Worm (Caenorhabditis elegans): ENCODE results near the gene C44H9.5.

Gene C44H9.5

ce11 chrV:12881396-12881795 lies 31.7 kb upstream of the C44H9.5 start:
- no peak for TF ChIP-seq lin-39 (tag; optimal IDR thresholded peaks at IDR 0.05)
- TF ChIP-seq peb-1 (tag; optimal IDR thresholded peaks at IDR 0.05), result no peak
- TF ChIP-seq gmeb-1 (tag; optimal IDR thresholded peaks at IDR 0.05), result no peak
- TF ChIP-seq sma-3 (GFP tag; optimal IDR thresholded peaks at IDR 0.05), result no peak

DNA sequence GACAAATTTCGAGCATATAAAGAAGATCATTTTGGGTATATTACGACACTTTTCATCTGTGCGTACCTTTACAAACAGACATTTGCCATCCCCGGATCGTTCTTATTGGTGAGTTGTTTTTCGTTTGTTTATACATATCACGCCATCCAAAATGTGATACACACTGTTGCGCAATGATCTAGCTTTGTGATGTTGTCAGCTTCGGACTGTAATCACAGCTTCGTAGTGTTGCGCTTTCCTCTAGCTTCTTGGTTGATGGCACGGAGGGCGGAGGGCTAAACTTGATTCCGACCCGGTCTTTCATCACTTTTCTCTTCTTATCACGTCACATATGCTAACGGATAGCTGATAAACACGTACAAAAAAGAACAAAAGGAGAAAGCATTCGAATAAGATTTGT lies 29.7 kb upstream of the C44H9.5 start:
- TF ChIP-seq nhr-77 (tag; optimal IDR thresholded peaks at IDR 0.05) (no peak), nhr-21 (tag; optimal IDR thresholded peaks at IDR 0.05) (peak; percentile 14), ztf-11 (tag; optimal IDR thresholded peaks at IDR 0.05) (no peak), ZK546.5 (tag; optimal IDR thresholded peaks at IDR 0.05) (no peak), mdl-1 (tag; optimal IDR thresholded peaks at IDR 0.05) (no peak), snpc-4 (tag; optimal IDR thresholded peaks at IDR 0.05) (no peak)

- TF ChIP-seq fos-1 (tag; optimal IDR thresholded peaks at IDR 0.05), result peak; percentile 28
- no peak for TF ChIP-seq nhr-10 (tag; optimal IDR thresholded peaks at IDR 0.05)
- TF ChIP-seq unc-39 (tag; optimal IDR thresholded peaks at IDR 0.05), result no peak
- TF ChIP-seq sma-3 (GFP tag; optimal IDR thresholded peaks at IDR 0.05), result no peak
- TF ChIP-seq nhr-25 (tag; optimal IDR thresholded peaks at IDR 0.05), result no peak
- no peak for TF ChIP-seq ceh-82 (tag; optimal IDR thresholded peaks at IDR 0.05)
- no peak for TF ChIP-seq gmeb-1 (tag; optimal IDR thresholded peaks at IDR 0.05)
Observed at ce11 chrV:12877579-12877978, 27.9 kb upstream of the C44H9.5 start.

DNA sequence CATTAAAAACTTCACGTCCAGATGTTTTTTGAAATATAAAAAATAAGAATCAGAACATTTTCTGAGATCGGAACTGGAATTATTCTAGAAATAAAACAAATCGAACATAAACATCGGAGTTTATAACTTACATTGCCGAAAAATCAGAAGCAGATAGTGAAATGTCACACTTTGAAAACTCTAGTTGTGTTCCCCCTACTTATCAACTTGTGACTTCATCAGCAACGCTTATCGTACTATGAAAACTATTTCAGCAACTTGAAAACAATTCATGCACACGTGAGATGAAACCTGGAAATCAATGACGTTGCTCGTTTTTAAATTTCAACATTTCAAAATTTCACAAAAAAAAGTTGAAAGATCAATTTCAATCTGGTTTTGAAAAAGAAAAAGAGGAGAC lies 27.0 kb upstream of the C44H9.5 start:
- TF ChIP-seq unc-39 (tag; optimal IDR thresholded peaks at IDR 0.05) (no peak), nhr-10 (tag; optimal IDR thresholded peaks at IDR 0.05) (no peak), lin-11 (tag; optimal IDR thresholded peaks at IDR 0.05) (no peak), mdl-1 (tag; optimal IDR thresholded peaks at IDR 0.05) (no peak), sma-3 (GFP tag; optimal IDR thresholded peaks at IDR 0.05) (no peak), nhr-11 (tag; optimal IDR thresholded peaks at IDR 0.05) (no peak), blmp-1 (tag; optimal IDR thresholded peaks at IDR 0.05; ENCODE audit: insufficient read depth) (no peak), sma-9 (GFP tag; optimal IDR thresholded peaks at IDR 0.05) (peak; percentile 58), sma-9 (tag; optimal IDR thresholded peaks at IDR 0.05) (no peak), alr-1 (tag; optimal IDR thresholded peaks at IDR 0.05) (no peak), ztf-4 (tag; optimal IDR thresholded peaks at IDR 0.05) (no peak), ztf-1 (GFP tag; conservative IDR thresholded peaks at IDR 0.05) (no peak), mab-5 (tag; optimal IDR thresholded peaks at IDR 0.05) (no peak), fos-1 (tag; optimal IDR thresholded peaks at IDR 0.05) (peak; percentile 48), mbf-1 (tag; optimal IDR thresholded peaks at IDR 0.05) (no peak), crh-2 (tag; optimal IDR thresholded peaks at IDR 0.05) (peak; percentile 20)

DNA sequence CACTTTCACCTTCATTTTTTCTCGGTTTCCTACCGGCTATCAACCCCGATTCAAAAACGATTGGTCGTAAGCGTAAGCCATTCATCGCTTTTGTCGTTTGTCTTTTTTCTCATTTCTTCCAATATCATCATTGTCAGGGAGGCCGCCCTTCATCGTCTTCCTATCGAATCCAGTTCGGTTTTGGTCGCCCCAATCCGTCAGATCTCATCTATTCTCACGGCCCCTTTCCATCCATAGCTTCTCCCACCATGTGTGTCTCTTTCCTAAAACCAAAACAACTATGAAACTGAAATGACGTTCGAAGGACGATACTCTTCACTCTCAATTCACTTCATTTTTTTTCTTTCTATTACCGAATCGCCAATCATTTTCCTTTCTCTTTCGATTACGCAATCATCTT lies 26.2 kb upstream of the C44H9.5 start:
- no peak for TF ChIP-seq nhr-10 (tag; optimal IDR thresholded peaks at IDR 0.05)
- peak; percentile 4 for TF ChIP-seq blmp-1 (tag; optimal IDR thresholded peaks at IDR 0.05; ENCODE audit: insufficient read depth)
- no peak for TF ChIP-seq nhr-6 (tag; optimal IDR thresholded peaks at IDR 0.05)
- TF ChIP-seq F13H6.1 (tag; optimal IDR thresholded peaks at IDR 0.05), result no peak
- no peak for TF ChIP-seq unc-39 (tag; optimal IDR thresholded peaks at IDR 0.05)

DNA sequence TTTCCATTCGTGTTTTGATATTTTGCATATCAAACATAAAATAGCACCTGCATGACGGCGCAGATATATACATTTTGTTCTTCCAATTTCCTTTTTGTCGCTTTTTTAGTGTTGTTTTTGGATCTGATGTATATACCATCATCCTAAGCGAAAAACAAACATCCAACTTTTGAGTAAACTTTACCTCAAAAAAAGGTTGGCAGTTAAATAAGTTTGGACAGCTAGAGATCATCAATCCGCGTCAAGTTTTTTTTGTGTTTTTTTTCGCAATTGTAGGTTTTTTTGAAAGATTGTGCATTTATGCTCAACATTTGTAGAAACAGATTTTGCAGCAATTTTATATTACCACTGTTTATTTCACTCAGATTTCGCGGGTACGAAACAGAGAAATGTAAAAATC lies 22.1 kb upstream of the C44H9.5 start, which contains the start of gene bus-19:
Gene bus-19, plus strand, starts transcription at position 301 of the 400 bp plus-strand sequence.
- TF ChIP-seq mab-5 (tag; optimal IDR thresholded peaks at IDR 0.05), result no peak
- no peak for TF ChIP-seq C34F6.9 (tag; optimal IDR thresholded peaks at IDR 0.05)
- TF ChIP-seq zag-1 (tag; optimal IDR thresholded peaks at IDR 0.05), result no peak
- TF ChIP-seq sma-9 (GFP tag; optimal IDR thresholded peaks at IDR 0.05), result no peak
- no peak for TF ChIP-seq sma-9 (tag; optimal IDR thresholded peaks at IDR 0.05)
- no peak for TF ChIP-seq elt-1 (tag; optimal IDR thresholded peaks at IDR 0.05)
- no peak for TF ChIP-seq fos-1 (tag; optimal IDR thresholded peaks at IDR 0.05)
- TF ChIP-seq nhr-77 (tag; optimal IDR thresholded peaks at IDR 0.05), result no peak
- no peak for TF ChIP-seq lin-13 (GFP tag; optimal IDR thresholded peaks at IDR 0.05)
- no peak for TF ChIP-seq ZK546.5 (tag; optimal IDR thresholded peaks at IDR 0.05)
- TF ChIP-seq ceh-82 (tag; optimal IDR thresholded peaks at IDR 0.05), result no peak

DNA sequence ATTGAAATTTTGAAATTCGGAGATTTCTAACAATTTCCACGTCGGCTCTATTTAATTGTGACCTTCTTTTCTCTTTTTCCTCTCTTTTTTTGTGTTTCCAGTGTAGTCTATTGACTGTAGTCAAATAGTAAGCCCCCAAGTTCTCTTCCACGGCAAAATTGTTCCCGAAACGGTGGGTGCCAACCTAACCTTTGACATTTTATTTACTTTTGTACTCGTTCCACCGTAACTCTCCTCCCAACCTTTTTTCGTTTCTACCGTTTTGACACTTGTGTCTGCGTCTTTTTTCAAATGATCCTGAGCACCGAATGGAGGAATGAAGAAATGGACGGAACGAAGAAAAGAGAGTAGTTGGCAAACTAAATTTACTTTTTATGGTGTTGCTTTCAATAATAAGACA lies 21.1 kb upstream of the C44H9.5 start:
- TF ChIP-seq nhr-6 (tag; optimal IDR thresholded peaks at IDR 0.05) (no peak), nhr-23 (tag; optimal IDR thresholded peaks at IDR 0.05) (no peak), ceh-16 (tag; optimal IDR thresholded peaks at IDR 0.05) (no peak), zag-1 (tag; optimal IDR thresholded peaks at IDR 0.05) (no peak), elt-1 (tag; optimal IDR thresholded peaks at IDR 0.05) (no peak), nhr-77 (tag; optimal IDR thresholded peaks at IDR 0.05) (no peak), mab-5 (tag; optimal IDR thresholded peaks at IDR 0.05) (no peak), F13H6.1 (tag; optimal IDR thresholded peaks at IDR 0.05) (peak; percentile 40), nhr-11 (tag; optimal IDR thresholded peaks at IDR 0.05) (no peak), nhr-129 (tag; optimal IDR thresholded peaks at IDR 0.05) (peak; percentile 17), ama-1 (optimal IDR thresholded peaks at IDR 0.05) (no peak)
